Worm (Caenorhabditis elegans) whole organism, late embryonic: ENCODE results near the gene slc-5A12.

Experiments used
- F13H6.1 ChIP-seq: sonication (generic microtip); optimal IDR thresholded peaks from 2 replicates; lab custom pipeline; 2016; ENCODE audit warnings: missing genetic modification characterization, missing compliant biosample characterization
- K09A11.1 ChIP-seq: sonication (generic microtip); optimal IDR thresholded peaks from 2 replicates; lab custom pipeline; 2017; ENCODE audit warnings: antibody characterized with exemption, mild to moderate bottlenecking, missing genetic modification characterization, missing compliant biosample characterization; ENCODE audit not compliant: insufficient read depth
- Y22D7AL.16 ChIP-seq: sonication (generic microtip); optimal IDR thresholded peaks from 2 replicates; lab custom pipeline; 2016; ENCODE audit warnings: missing genetic modification characterization, missing compliant biosample characterization
- ama-1 ChIP-seq: fragments of 150-350 bp; optimal IDR thresholded peaks from 2 replicates; lab custom pipeline; 2014
- ceh-14 ChIP-seq: sonication (generic microtip); optimal IDR thresholded peaks from 2 replicates; lab custom pipeline; 2016; ENCODE audit warnings: missing genotype, missing genetic modification characterization, missing compliant biosample characterization
- ceh-18 ChIP-seq: sonication (generic microtip); optimal IDR thresholded peaks from 2 replicates; lab custom pipeline; 2016; ENCODE audit warnings: missing genetic modification characterization, missing compliant biosample characterization
- ceh-19 ChIP-seq: fragments of 200-800 bp; sonication (Bioruptor generic); optimal IDR thresholded peaks from 2 replicates; lab custom pipeline; 2018; ENCODE audit warnings: mild to moderate bottlenecking, missing genetic modification characterization, missing compliant biosample characterization
- ceh-24 ChIP-seq: sonication (generic microtip); optimal IDR thresholded peaks from 2 replicates; lab custom pipeline; 2016; ENCODE audit warnings: mild to moderate bottlenecking, missing genetic modification characterization, missing compliant biosample characterization
- ceh-31 ChIP-seq: sonication (generic microtip); optimal IDR thresholded peaks from 2 replicates; lab custom pipeline; 2016; ENCODE audit warnings: missing genetic modification characterization, missing compliant biosample characterization
- dve-1 ChIP-seq: sonication (generic microtip); optimal IDR thresholded peaks from 2 replicates; lab custom pipeline; 2017; ENCODE audit warnings: antibody characterized with exemption, mild to moderate bottlenecking, missing genetic modification characterization, missing compliant biosample characterization
- elt-2 ChIP-seq: sonication (generic microtip); optimal IDR thresholded peaks from 2 replicates; lab custom pipeline; 2016; ENCODE audit warnings: missing genetic modification reagents, missing genetic modification characterization, missing compliant biosample characterization
- eyg-1 ChIP-seq: sonication (generic microtip); optimal IDR thresholded peaks from 2 replicates; lab custom pipeline; 2016; ENCODE audit warnings: missing genotype, missing genetic modification characterization, missing compliant biosample characterization
- fkh-10 ChIP-seq: fragments of 150-350 bp; optimal IDR thresholded peaks from 2 replicates; lab custom pipeline; 2014; ENCODE audit warnings: missing biosample characterization, missing genetic modification reagents, missing genetic modification characterization
- hlh-13 ChIP-seq: fragments of 200-800 bp; sonication (Bioruptor generic); optimal IDR thresholded peaks from 2 replicates; lab custom pipeline; 2018; ENCODE audit warnings: mild to moderate bottlenecking, missing genetic modification characterization, missing compliant biosample characterization
- madf-2 ChIP-seq: sonication (generic microtip); optimal IDR thresholded peaks from 2 replicates; lab custom pipeline; 2017; ENCODE audit warnings: missing genetic modification characterization, missing compliant biosample characterization
- nfya-1 ChIP-seq: sonication (generic microtip); optimal IDR thresholded peaks from 2 replicates; lab custom pipeline; 2017; ENCODE audit warnings: missing genetic modification characterization, mild to moderate bottlenecking, missing compliant biosample characterization, antibody characterized with exemption, moderate library complexity
- pag-3 ChIP-seq: sonication (generic microtip); optimal IDR thresholded peaks from 2 replicates; lab custom pipeline; 2016; ENCODE audit warnings: missing compliant biosample characterization, missing genetic modification characterization, borderline replicate concordance
- pat-9 ChIP-seq: fragments of 200-800 bp; sonication (Bioruptor generic); optimal IDR thresholded peaks from 2 replicates; lab custom pipeline; 2018; ENCODE audit warnings: mild to moderate bottlenecking, missing genetic modification characterization, moderate library complexity, missing compliant biosample characterization
- pha-4 ChIP-seq: fragments of 150-350 bp; optimal IDR thresholded peaks from 2 replicates; lab custom pipeline; 2018; ENCODE audit warnings: missing biosample characterization, missing genetic modification reagents, missing genetic modification characterization
- pqm-1 ChIP-seq: sonication (generic microtip); optimal IDR thresholded peaks from 2 replicates; lab custom pipeline; 2016; ENCODE audit warnings: missing genetic modification characterization, missing compliant biosample characterization
- ref-2 ChIP-seq: sonication (generic microtip); optimal IDR thresholded peaks from 2 replicates; lab custom pipeline; 2016; ENCODE audit warnings: missing genetic modification characterization, missing compliant biosample characterization
- rnt-1 ChIP-seq: sonication (generic microtip); optimal IDR thresholded peaks from 2 replicates; lab custom pipeline; 2016; ENCODE audit warnings: missing genetic modification characterization, missing compliant biosample characterization
- sdc-2 ChIP-seq: sonication (generic microtip); optimal IDR thresholded peaks from 2 replicates; lab custom pipeline; 2016; ENCODE audit warnings: missing genotype, missing genetic modification characterization, missing compliant biosample characterization
- sox-2 ChIP-seq: fragments of 200-800 bp; sonication (Bioruptor generic); IDR thresholded peaks from 2 replicates; pipeline ENCODE4 v1.3.6; 2022; ENCODE audit warnings: missing genetic modification reagents, missing genetic modification characterization, missing compliant biosample characterization
- sox-4 ChIP-seq: sonication (generic microtip); optimal IDR thresholded peaks from 2 replicates; lab custom pipeline; 2017; ENCODE audit warnings: mild to moderate bottlenecking, missing genetic modification characterization, inconsistent platforms, missing compliant biosample characterization
- tbx-2 ChIP-seq: sonication (generic microtip); optimal IDR thresholded peaks from 2 replicates; lab custom pipeline; 2016; ENCODE audit warnings: missing genetic modification characterization, missing compliant biosample characterization
- tbx-7 ChIP-seq: sonication (generic microtip); optimal IDR thresholded peaks from 2 replicates; lab custom pipeline; 2016; ENCODE audit warnings: missing genotype, missing genetic modification characterization, missing compliant biosample characterization
- unc-3 ChIP-seq, 2 experiments: fragments of 200-800 bp in 1 of 2; sonication (Bioruptor generic) in 1 of 2; sonication (generic microtip) in 1 of 2; conservative IDR thresholded peaks in 1 of 2; optimal IDR thresholded peaks in 1 of 2; 2 replicates each; pipeline versions ENCODE4 v1.3.6 to Lab custom; 2016 to 2022; ENCODE audit warnings: missing compliant biosample characterization in 2 of 2, missing genetic modification characterization in 2 of 2, missing genetic modification reagents in 1 of 2
- unc-55 ChIP-seq: sonication (generic microtip); optimal IDR thresholded peaks from 2 replicates; lab custom pipeline; 2017; ENCODE audit warnings: missing biosample characterization, missing genetic modification reagents, missing genetic modification characterization

Gene slc-5A12

ce11 chrIV:11917886-11918285 is 19.3 kb upstream of the slc-5A12 start:
- TF ChIP-seq elt-2 (peak; percentile 20), tbx-2 (tag; lab: Kevin White, UChicago) (no peak), ceh-19 (GFP tag; lab: Kevin White, UChicago) (no peak), K09A11.1 (tag; lab: Kevin White, UChicago) (no peak), sox-4 (tag; lab: Kevin White, UChicago) (no peak), pha-4 (tag; lab: Kevin White, UChicago) (no peak)

DNA sequence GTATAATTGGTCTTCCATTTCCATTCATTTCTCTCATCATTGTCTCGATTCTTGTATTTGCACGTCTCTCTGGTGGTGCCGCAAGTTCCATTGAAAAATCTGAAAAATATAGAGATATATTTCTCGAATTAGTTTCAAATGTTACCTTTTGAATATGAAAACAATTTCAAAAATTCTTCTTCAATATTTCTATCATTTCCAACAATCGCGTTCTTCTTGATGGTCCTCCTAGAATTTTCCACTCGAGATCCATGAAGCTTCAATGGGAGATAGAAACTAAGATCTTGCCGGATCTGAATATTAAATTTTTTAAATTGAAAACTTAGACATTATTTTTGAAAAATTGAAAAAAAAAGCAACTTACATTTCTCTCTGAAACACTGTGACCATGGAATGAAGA is 18.2 kb upstream of the slc-5A12 start:
- TF ChIP-seq ceh-18 (no peak), Y22D7AL.16 (no peak), ceh-31 (no peak), pag-3 (tag; lab: Kevin White, UChicago) (no peak), sox-2 (GFP tag; lab: Robert Waterston, UW) (no peak), pat-9 (tag; lab: Kevin White, UChicago) (no peak), F13H6.1 (tag; lab: Kevin White, UChicago) (no peak)

- TF ChIP-seq ceh-14 (tag; lab: Kevin White, UChicago) (no peak), K09A11.1 (tag; lab: Kevin White, UChicago) (no peak), tbx-2 (tag; lab: Kevin White, UChicago) (no peak), sdc-2 (tag; lab: Kevin White, UChicago) (no peak)
- TF ChIP-seq, all 69 proteins: peak for 0
These were observed 15.2 kb upstream of the slc-5A12 start, which contains the start of gene ZK822.1 for ce11 chrIV:11922011-11922410. TSS of gene ZK822.1 (minus strand) at chrIV:11922131.

ce11 chrIV:11923074-11923473 is 14.1 kb upstream of the slc-5A12 start, which contains the start of gene srlf-31:
TSS of gene srlf-31 (minus strand) at chrIV:11923174.
- TF ChIP-seq unc-3 (GFP tag; conservative IDR thresholded peaks at IDR 0.05; lab: Robert Waterston, UW) (no peak), unc-3 (tag; optimal IDR thresholded peaks at IDR 0.05; lab: Kevin White, UChicago) (no peak), sox-2 (GFP tag; lab: Robert Waterston, UW) (no peak), pqm-1 (no peak), ama-1 (lab: Kevin White, UChicago) (no peak)

DNA sequence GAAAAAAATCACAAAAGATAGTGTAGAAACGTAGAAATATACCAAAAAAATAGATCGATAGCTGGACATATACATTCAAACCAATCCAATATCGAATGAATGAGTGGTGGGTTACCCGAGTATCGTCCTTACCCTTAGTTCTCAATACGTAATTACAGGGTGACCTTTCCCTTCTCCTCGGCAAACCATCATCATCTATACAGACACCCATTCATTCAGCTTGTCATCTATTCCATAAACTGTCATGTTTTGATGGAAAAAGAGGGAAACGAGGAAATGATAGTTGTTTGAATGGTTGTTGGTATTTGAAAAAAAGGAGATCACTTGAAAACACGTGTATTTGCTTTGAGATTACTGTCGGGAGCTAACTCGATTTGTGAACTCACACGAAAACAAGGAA is 13.1 kb upstream of the slc-5A12 start:
- TF ChIP-seq unc-55 (peak; percentile 11), ceh-24 (tag; lab: Kevin White, UChicago) (no peak), pqm-1 (no peak), eyg-1 (tag; lab: Kevin White, UChicago) (no peak)

ce11 chrIV:11925346-11926075 is 11.7 kb upstream of the slc-5A12 start, which contains the start of the genes srlf-33 and srlf-32:
TSS of gene srlf-33 (minus strand) at chrIV:11925446.
TSS of gene srlf-32 (plus strand) at chrIV:11926025.
- TF ChIP-seq rnt-1 (tag; lab: Kevin White, UChicago) (no peak), ref-2 (tag; lab: Kevin White, UChicago) (no peak), ceh-31 (no peak), fkh-10 (no peak), hlh-13 (GFP tag; lab: Kevin White, UChicago) (no peak), madf-2 (tag; lab: Kevin White, UChicago) (no peak), nfya-1 (tag; lab: Kevin White, UChicago) (no peak), pha-4 (tag; lab: Kevin White, UChicago) (no peak), sox-4 (tag; lab: Kevin White, UChicago) (no peak), tbx-7 (tag; lab: Kevin White, UChicago) (no peak), dve-1 (tag; lab: Kevin White, UChicago) (no peak)
